Worm (Caenorhabditis elegans): ENCODE data around the gene D2062.5.

D2062.5 gene

ce11 chrII:2629270-2629669 lies 6.7 kb downstream of the D2062.5 start, which contains the start of gene sri-37:
sri-37 (plus strand) TSS chrII:2629570.
- TF ChIP-seq ets-7 (tag; optimal IDR thresholded peaks at IDR 0.05) (no peak), hmbx-1 (tag; optimal IDR thresholded peaks at IDR 0.05) (no peak), ceh-36 (tag; optimal IDR thresholded peaks at IDR 0.05) (no peak), sea-1 (GFP tag; conservative IDR thresholded peaks at IDR 0.05) (no peak), B0310.2 (tag; optimal IDR thresholded peaks at IDR 0.05) (no peak), F13C5.2 (tag; optimal IDR thresholded peaks at IDR 0.05) (no peak), ama-1 (optimal IDR thresholded peaks at IDR 0.05) (no peak), tra-4 (tag; optimal IDR thresholded peaks at IDR 0.05) (no peak), ceh-13 (GFP tag; optimal IDR thresholded peaks at IDR 0.05) (no peak)

ce11 chrII:2631169-2631568 lies 8.6 kb downstream of the D2062.5 start, which contains the start of gene D2062.1:
D2062.1 (plus strand) TSS chrII:2631469.
- TF ChIP-seq ceh-13 (GFP tag; optimal IDR thresholded peaks at IDR 0.05) (no peak), aly-1 (tag; optimal IDR thresholded peaks at IDR 0.05) (no peak), ama-1 (optimal IDR thresholded peaks at IDR 0.05) (no peak), tbx-11 (GFP tag; IDR thresholded peaks at IDR 0.05) (no peak), B0310.2 (tag; optimal IDR thresholded peaks at IDR 0.05) (no peak), hmbx-1 (tag; optimal IDR thresholded peaks at IDR 0.05) (no peak), flt-1 (GFP tag; IDR thresholded peaks at IDR 0.05) (no peak), scrt-1 (GFP tag; IDR thresholded peaks at IDR 0.05) (no peak), F13C5.2 (tag; optimal IDR thresholded peaks at IDR 0.05) (no peak), tbx-37 (GFP tag; conservative IDR thresholded peaks at IDR 0.05) (no peak), pes-1 (GFP tag; IDR thresholded peaks at IDR 0.05) (no peak), sea-1 (GFP tag; conservative IDR thresholded peaks at IDR 0.05) (no peak), ceh-36 (tag; optimal IDR thresholded peaks at IDR 0.05) (no peak), hnd-1 (tag; optimal IDR thresholded peaks at IDR 0.05) (no peak), tra-4 (tag; optimal IDR thresholded peaks at IDR 0.05) (no peak), hmg-4 (GFP tag; optimal IDR thresholded peaks at IDR 0.05) (no peak)

- TF ChIP-seq ceh-36 (tag; optimal IDR thresholded peaks at IDR 0.05): peak; percentile 76
Observed at ce11 chrII:2632194-2632593, 9.6 kb downstream of the D2062.5 start.

ce11 chrII:2637359-2637758 lies 14.8 kb downstream of the D2062.5 start, which contains the start of gene F22E5.21:
F22E5.21 (minus strand) TSS chrII:2637459.
- no peak for TF ChIP-seq flt-1 (GFP tag; IDR thresholded peaks at IDR 0.05)
- no peak for TF ChIP-seq ceh-36 (tag; optimal IDR thresholded peaks at IDR 0.05)
- no peak for TF ChIP-seq sea-1 (GFP tag; conservative IDR thresholded peaks at IDR 0.05)
- TF ChIP-seq F13C5.2 (tag; optimal IDR thresholded peaks at IDR 0.05): no peak
- TF ChIP-seq hmbx-1 (tag; optimal IDR thresholded peaks at IDR 0.05): no peak
- no peak for TF ChIP-seq hnd-1 (tag; optimal IDR thresholded peaks at IDR 0.05)
- no peak for TF ChIP-seq ama-1 (optimal IDR thresholded peaks at IDR 0.05)
- TF ChIP-seq scrt-1 (GFP tag; IDR thresholded peaks at IDR 0.05): no peak
- no peak for TF ChIP-seq tbx-37 (GFP tag; conservative IDR thresholded peaks at IDR 0.05)
- TF ChIP-seq ceh-13 (GFP tag; optimal IDR thresholded peaks at IDR 0.05): no peak
- TF ChIP-seq ets-7 (tag; optimal IDR thresholded peaks at IDR 0.05): no peak
- no peak for TF ChIP-seq B0310.2 (tag; optimal IDR thresholded peaks at IDR 0.05)
- TF ChIP-seq tbx-11 (GFP tag; IDR thresholded peaks at IDR 0.05): no peak
- no peak for TF ChIP-seq hmg-4 (GFP tag; optimal IDR thresholded peaks at IDR 0.05)
- TF ChIP-seq tra-4 (tag; optimal IDR thresholded peaks at IDR 0.05): no peak
- TF ChIP-seq aly-1 (tag; optimal IDR thresholded peaks at IDR 0.05): no peak
- TF ChIP-seq pes-1 (GFP tag; IDR thresholded peaks at IDR 0.05): no peak

DNA sequence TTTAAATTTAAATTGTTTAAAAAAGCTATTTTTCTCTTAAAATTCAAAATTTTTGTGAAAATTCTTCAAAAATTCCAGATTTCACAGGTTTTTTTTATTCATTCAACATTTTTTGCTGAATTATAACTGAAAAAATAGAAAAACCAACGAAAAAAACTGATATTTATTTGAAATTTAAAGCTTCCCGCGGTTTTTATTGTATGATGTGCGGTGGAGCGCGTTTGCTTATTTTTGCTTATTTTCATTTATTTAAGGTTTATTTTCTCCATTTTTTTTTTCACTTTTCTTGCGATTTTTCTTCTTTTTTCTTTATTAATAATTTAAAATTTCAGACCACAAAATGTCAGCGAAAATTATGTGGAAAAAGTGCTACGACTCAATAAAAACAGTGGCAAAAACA lies 15.5 kb downstream of the D2062.5 start, which contains the start of gene F22E5.9:
Gene F22E5.9 (plus strand): TSS at position 327 of the 400 bp plus-strand sequence.
- TF ChIP-seq ceh-36 (tag; optimal IDR thresholded peaks at IDR 0.05) (no peak), ama-1 (optimal IDR thresholded peaks at IDR 0.05) (no peak), ets-7 (tag; optimal IDR thresholded peaks at IDR 0.05) (no peak), sea-1 (GFP tag; conservative IDR thresholded peaks at IDR 0.05) (no peak), tbx-37 (GFP tag; conservative IDR thresholded peaks at IDR 0.05) (no peak), B0310.2 (tag; optimal IDR thresholded peaks at IDR 0.05) (no peak), tra-4 (tag; optimal IDR thresholded peaks at IDR 0.05) (no peak), F13C5.2 (tag; optimal IDR thresholded peaks at IDR 0.05) (no peak), aly-1 (tag; optimal IDR thresholded peaks at IDR 0.05) (no peak), pes-1 (GFP tag; IDR thresholded peaks at IDR 0.05) (no peak), scrt-1 (GFP tag; IDR thresholded peaks at IDR 0.05) (no peak)

DNA sequence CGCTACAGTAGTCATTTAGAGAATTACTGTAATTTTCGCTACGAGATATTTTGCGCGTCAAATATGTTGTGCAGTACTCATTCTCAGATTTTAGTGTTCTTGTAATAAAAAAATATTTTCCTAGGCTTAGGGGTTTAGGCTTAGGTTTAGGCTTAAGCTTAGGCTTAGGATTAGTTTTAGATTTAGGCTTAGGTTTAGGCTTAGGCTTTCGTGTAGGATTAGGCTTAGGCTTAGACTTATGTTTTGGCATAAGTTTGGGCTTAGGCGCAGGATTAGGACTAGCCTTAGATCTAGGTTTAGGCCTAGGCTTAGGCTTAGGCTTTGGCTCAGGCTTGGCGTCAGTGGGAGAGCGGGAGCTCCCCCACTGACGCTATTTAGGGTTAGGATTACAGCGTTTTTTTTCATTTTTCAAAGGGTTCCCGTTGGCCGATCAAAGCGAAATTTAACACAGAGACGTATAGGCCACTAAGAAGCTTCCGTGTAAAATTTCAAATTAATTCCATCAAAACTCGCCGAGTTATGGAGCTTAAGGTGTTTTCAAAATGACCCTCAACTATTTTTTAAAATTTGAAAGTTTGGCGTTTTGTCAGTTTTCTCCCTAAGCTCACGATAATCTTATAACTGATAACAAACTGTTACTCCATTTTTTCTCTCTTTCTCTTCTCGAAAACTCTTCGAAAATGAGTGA lies 17.0 kb downstream of the D2062.5 start, which contains the start of gene F22E5.8:
Gene F22E5.8 (plus strand): TSS at position 638 of the 688 bp plus-strand sequence.
- TF ChIP-seq ceh-36 (tag; optimal IDR thresholded peaks at IDR 0.05): peak; percentile 58
- TF ChIP-seq pes-1 (GFP tag; IDR thresholded peaks at IDR 0.05): 0 out of 2 replicates have a peak, but pooled peaks have one; percentile 10

DNA sequence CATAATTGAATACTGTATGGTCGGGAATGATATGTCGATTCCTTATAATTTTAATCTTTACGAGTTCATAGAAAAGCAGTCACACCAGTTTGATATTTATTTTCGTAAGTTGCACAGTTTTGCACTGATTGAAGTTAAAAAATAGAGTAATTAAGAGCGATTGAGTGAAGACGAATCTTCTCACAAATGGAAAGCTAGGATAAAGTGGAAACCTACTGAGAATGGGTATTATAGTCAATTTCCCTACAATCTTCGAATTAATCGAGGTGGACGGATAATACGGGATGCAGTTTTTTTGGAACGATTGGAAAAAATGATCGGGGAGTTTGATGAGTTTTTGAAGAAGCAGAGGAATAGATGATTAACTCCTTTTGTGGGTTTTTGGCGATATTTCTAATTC lies 18.4 kb downstream of the D2062.5 start, which contains the start of gene F22E5.23:
Gene F22E5.23 (plus strand): TSS at position 301 of the 400 bp plus-strand sequence.
- no peak for TF ChIP-seq B0310.2 (tag; optimal IDR thresholded peaks at IDR 0.05)
- no peak for TF ChIP-seq tbx-37 (GFP tag; conservative IDR thresholded peaks at IDR 0.05)
- no peak for TF ChIP-seq scrt-1 (GFP tag; IDR thresholded peaks at IDR 0.05)
- no peak for TF ChIP-seq pes-1 (GFP tag; IDR thresholded peaks at IDR 0.05)
- no peak for TF ChIP-seq flt-1 (GFP tag; IDR thresholded peaks at IDR 0.05)
- TF ChIP-seq ama-1 (optimal IDR thresholded peaks at IDR 0.05): no peak
- no peak for TF ChIP-seq tra-4 (tag; optimal IDR thresholded peaks at IDR 0.05)
- no peak for TF ChIP-seq ceh-13 (GFP tag; optimal IDR thresholded peaks at IDR 0.05)
- no peak for TF ChIP-seq aly-1 (tag; optimal IDR thresholded peaks at IDR 0.05)
- TF ChIP-seq hnd-1 (tag; optimal IDR thresholded peaks at IDR 0.05): no peak
- TF ChIP-seq tbx-11 (GFP tag; IDR thresholded peaks at IDR 0.05): no peak
- TF ChIP-seq hmg-4 (GFP tag; optimal IDR thresholded peaks at IDR 0.05): no peak
- TF ChIP-seq hmbx-1 (tag; optimal IDR thresholded peaks at IDR 0.05): no peak
